Fruit fly (Drosophila melanogaster) whole organism, wandering third instar larva: ENCODE results near the gene CG33288.

ENCODE experiments used
- Dfd ChIP-seq: fragments of >200 bp; optimal IDR thresholded peaks from 2 replicates; lab custom pipeline; 2017; ENCODE audit warnings: missing biosample characterization, missing genetic modification characterization
- GATAd ChIP-seq: sonication (Bioruptor generic); optimal IDR thresholded peaks from 2 replicates; lab custom pipeline; 2016; ENCODE audit warnings: missing biosample characterization, missing genetic modification characterization
- HLH106 ChIP-seq: fragments of 200-800 bp; optimal IDR thresholded peaks from 3 replicates; lab custom pipeline; 2019; ENCODE audit warnings: missing biosample characterization, mild to moderate bottlenecking, missing genetic modification characterization, moderate library complexity
- Hr78 ChIP-seq: fragments of >200 bp; optimal IDR thresholded peaks from 2 replicates; lab custom pipeline; 2017; ENCODE audit warnings: missing biosample characterization, missing genetic modification characterization
- Sp1 ChIP-seq: fragments of 200-800 bp; sonication (Bioruptor generic); optimal IDR thresholded peaks from 3 replicates; lab custom pipeline; 2019; ENCODE audit warnings: missing biosample characterization, mild to moderate bottlenecking, missing genetic modification characterization, moderate library complexity
- ey ChIP-seq: fragments of 200-800 bp; sonication (Bioruptor generic); optimal IDR thresholded peaks from 2 replicates; lab custom pipeline; 2016; ENCODE audit warnings: missing biosample characterization, missing genetic modification characterization
- foxo ChIP-seq, 2 experiments: fragments of 200-800 bp; sonication (Bioruptor generic); optimal IDR thresholded peaks; 2 replicates in 1 of 2; 3 replicates in 1 of 2; lab custom pipeline; 2016 to 2017; ENCODE audit warnings: missing biosample characterization in 2 of 2, missing genetic modification characterization in 2 of 2
- fru ChIP-seq: fragments of 200-800 bp; sonication (Bioruptor generic); optimal IDR thresholded peaks from 3 replicates; lab custom pipeline; 2016; ENCODE audit warnings: missing biosample characterization, mild to moderate bottlenecking, missing genetic modification characterization
- h ChIP-seq: fragments of 200-800 bp; sonication (Bioruptor generic); optimal IDR thresholded peaks from 3 replicates; lab custom pipeline; 2016; ENCODE audit warnings: missing biosample characterization, mild to moderate bottlenecking, missing genetic modification characterization
- psq ChIP-seq: fragments of 200-800 bp; sonication (Bioruptor generic); optimal IDR thresholded peaks from 3 replicates; lab custom pipeline; 2017; ENCODE audit warnings: missing biosample characterization, mild to moderate bottlenecking, missing genetic modification characterization, moderate library complexity

DNA sequence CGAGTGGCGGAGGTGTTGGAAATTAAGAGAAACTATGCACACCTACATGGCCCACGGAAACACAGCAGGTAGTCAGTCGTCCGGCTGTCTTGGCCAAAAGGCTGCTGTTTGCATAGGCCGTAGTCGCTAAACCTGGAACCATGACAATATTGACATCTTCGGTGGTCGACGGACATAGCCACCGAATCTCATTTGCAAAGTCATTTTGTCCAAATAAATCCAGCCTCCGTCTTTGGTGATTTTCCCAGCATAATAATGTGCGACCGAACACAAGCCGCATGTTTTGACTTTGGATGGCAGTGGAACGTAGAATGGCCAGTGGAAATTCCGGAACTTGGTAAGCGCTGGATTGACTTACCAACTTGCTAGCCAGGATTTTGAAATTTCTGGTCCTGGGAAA, 21.7 kb downstream of the CG33288 start:
- TF ChIP-seq Dfd (GFP tag; lab: Kevin White, UChicago) (no peak), Sp1 (GFP tag; lab: Kevin White, UChicago) (no peak), ey (GFP tag; lab: Kevin White, UChicago) (no peak), Hr78 (GFP tag; lab: Kevin White, UChicago) (no peak), fru (GFP tag; lab: Kevin White, UChicago) (no peak), foxo (GFP tag; optimal IDR thresholded peaks at IDR 0.05; lab: Kevin White, UChicago) (no peak), psq (GFP tag; lab: Kevin White, UChicago) (no peak), GATAd (GFP tag; lab: Kevin White, UChicago) (no peak), HLH106 (tag; lab: Kevin White, UChicago) (no peak), h (no peak)
